Fruit fly (Drosophila melanogaster) whole organism, adult: ENCODE measurements around the gene dah.

Experiments used
- CG14711 ChIP-seq: fragments of 200-800 bp; sonication (Bioruptor generic); optimal IDR thresholded peaks from 2 replicates; lab custom pipeline; 2018; ENCODE audit warnings: missing biosample characterization, mild to moderate bottlenecking, missing genetic modification characterization, moderate library complexity
- CG33017 ChIP-seq: fragments of 200-800 bp; sonication (Bioruptor generic); optimal IDR thresholded peaks from 2 replicates; lab custom pipeline; 2018; ENCODE audit warnings: missing biosample characterization, mild to moderate bottlenecking, missing genetic modification characterization, moderate library complexity
- CG5204 ChIP-seq: fragments of 200-800 bp; sonication (Bioruptor generic); optimal IDR thresholded peaks from 2 replicates; lab custom pipeline; 2016; ENCODE audit warnings: missing biosample characterization, missing genetic modification characterization
- Crg-1 ChIP-seq: fragments of 200-800 bp; sonication (Bioruptor generic); optimal IDR thresholded peaks from 2 replicates; lab custom pipeline; 2016; ENCODE audit warnings: missing biosample characterization, missing genetic modification characterization
- bab1 ChIP-seq: fragments of 200-800 bp; sonication (Bioruptor generic); optimal IDR thresholded peaks from 3 replicates; lab custom pipeline; 2019; ENCODE audit warnings: missing biosample characterization, mild to moderate bottlenecking, missing genetic modification characterization, moderate library complexity
- kay ChIP-seq: fragments of 200-800 bp; sonication (Bioruptor generic); peaks from one replicate; lab custom pipeline; 2016; ENCODE audit warnings: missing biosample characterization, missing genetic modification characterization, borderline replicate concordance
- pad ChIP-seq: fragments of 200-800 bp; sonication (Bioruptor generic); optimal IDR thresholded peaks from 3 replicates; lab custom pipeline; 2017; ENCODE audit warnings: missing biosample characterization, missing genetic modification characterization, mild to moderate bottlenecking, moderate library complexity, missing genetic modification reagents
- toe ChIP-seq: fragments of 200-800 bp; sonication (Bioruptor generic); optimal IDR thresholded peaks from 2 replicates; lab custom pipeline; 2016; ENCODE audit warnings: missing biosample characterization, missing genetic modification characterization

DNA sequence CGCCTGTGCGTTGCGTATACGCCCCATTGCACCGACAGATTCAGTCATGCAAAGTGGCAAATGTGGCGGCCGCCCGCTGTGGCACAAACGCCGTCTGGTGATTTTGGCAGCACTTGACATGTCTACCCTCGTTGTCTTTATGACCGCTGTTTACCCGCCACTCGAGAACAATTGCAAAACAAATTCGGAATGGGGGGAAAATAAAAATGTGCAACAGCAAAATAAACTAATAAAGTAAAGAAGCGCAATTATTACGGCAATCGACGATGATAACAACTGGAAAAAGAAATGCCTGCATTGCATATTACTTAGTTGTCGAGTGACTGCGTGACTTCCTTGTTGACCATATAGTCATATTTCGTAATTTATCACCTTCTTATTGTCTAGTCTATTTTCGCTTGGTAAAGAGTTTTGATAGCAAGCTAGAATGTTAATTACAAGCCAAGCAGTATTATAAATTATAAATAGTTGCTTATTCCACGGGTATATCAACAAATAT, 19.6 kb upstream of the dah start:
- TF ChIP-seq kay (GFP tag; lab: Kevin White, UChicago) = peak; percentile 85
- TF ChIP-seq pad (GFP tag; lab: Kevin White, UChicago) = peak; percentile 33
- TF ChIP-seq CG5204 (GFP tag; lab: Kevin White, UChicago) = no peak
- no peak for TF ChIP-seq toe (GFP tag; lab: Kevin White, UChicago)
- peak; percentile 25 for TF ChIP-seq CG14711 (tag; lab: Kevin White, UChicago)
- peak; percentile 51 for TF ChIP-seq Crg-1
- peak; percentile 23 for TF ChIP-seq CG33017 (tag; lab: Kevin White, UChicago)
- peak; percentile 57 for TF ChIP-seq bab1 (GFP tag; lab: Kevin White, UChicago)
